Worm (Caenorhabditis elegans): ENCODE measurements around the gene swsn-6.

The swsn-6 gene

ce11 chrIV:5369414-5369813, 25.4 kb upstream of the swsn-6 start, which contains the start of gene F41H10.3:
Gene F41H10.3 (plus strand): TSS chrIV:5369801.
- TF ChIP-seq ceh-82 (tag; optimal IDR thresholded peaks at IDR 0.05) (no peak), fos-1 (tag; optimal IDR thresholded peaks at IDR 0.05) (no peak), C34F6.9 (tag; optimal IDR thresholded peaks at IDR 0.05) (peak; percentile 2), elt-3 (tag; optimal IDR thresholded peaks at IDR 0.05) (no peak)

ce11 chrIV:5370914-5371313, 23.9 kb upstream of the swsn-6 start:
- TF ChIP-seq unc-55 (GFP tag; optimal IDR thresholded peaks at IDR 0.05) (peak; percentile 53), ztf-1 (GFP tag; conservative IDR thresholded peaks at IDR 0.05) (no peak), lsy-2 (tag; optimal IDR thresholded peaks at IDR 0.05) (peak in 1 of 2 experiments; percentile 26), elt-1 (tag; optimal IDR thresholded peaks at IDR 0.05) (no peak)

- no peak for TF ChIP-seq zag-1 (tag; optimal IDR thresholded peaks at IDR 0.05)
- peak; percentile 2 for TF ChIP-seq fos-1 (tag; optimal IDR thresholded peaks at IDR 0.05)
Observed at ce11 chrIV:5374321-5374720, 20.5 kb upstream of the swsn-6 start.

- TF ChIP-seq unc-62 (GFP tag; optimal IDR thresholded peaks at IDR 0.05) (no peak), nhr-11 (tag; optimal IDR thresholded peaks at IDR 0.05) (no peak), lsy-2 (tag; optimal IDR thresholded peaks at IDR 0.05) (no peak), mbf-1 (tag; optimal IDR thresholded peaks at IDR 0.05) (no peak), nhr-21 (tag; optimal IDR thresholded peaks at IDR 0.05) (no peak), lin-13 (GFP tag; optimal IDR thresholded peaks at IDR 0.05) (no peak), egl-27 (tag; optimal IDR thresholded peaks at IDR 0.05) (no peak), R02D3.7 (tag; optimal IDR thresholded peaks at IDR 0.05) (no peak), lin-39 (tag; optimal IDR thresholded peaks at IDR 0.05) (no peak), skn-1 (tag; optimal IDR thresholded peaks at IDR 0.05) (no peak), ceh-82 (tag; optimal IDR thresholded peaks at IDR 0.05) (no peak), snpc-4 (tag; optimal IDR thresholded peaks at IDR 0.05) (no peak), lin-11 (tag; optimal IDR thresholded peaks at IDR 0.05) (no peak), ceh-16 (tag; optimal IDR thresholded peaks at IDR 0.05) (no peak), elt-3 (tag; optimal IDR thresholded peaks at IDR 0.05) (no peak), sem-4 (tag; optimal IDR thresholded peaks at IDR 0.05) (no peak), aly-2 (tag; optimal IDR thresholded peaks at IDR 0.05) (no peak), zag-1 (tag; optimal IDR thresholded peaks at IDR 0.05) (no peak), ZK546.5 (tag; optimal IDR thresholded peaks at IDR 0.05) (no peak), dmd-4 (tag; optimal IDR thresholded peaks at IDR 0.05) (no peak)
Observed at ce11 chrIV:5374946-5375345, 19.9 kb upstream of the swsn-6 start.

- TF ChIP-seq lin-11 (tag; optimal IDR thresholded peaks at IDR 0.05): no peak
- no peak for TF ChIP-seq elt-1 (tag; optimal IDR thresholded peaks at IDR 0.05)
- no peak for TF ChIP-seq snpc-4 (tag; optimal IDR thresholded peaks at IDR 0.05)
- TF ChIP-seq skn-1 (tag; optimal IDR thresholded peaks at IDR 0.05): no peak
- TF ChIP-seq fos-1 (tag; optimal IDR thresholded peaks at IDR 0.05): peak; percentile 76
Observed at ce11 chrIV:5377062-5377461, 17.8 kb upstream of the swsn-6 start, which contains the start of gene elo-5. Gene elo-5 (minus strand): TSS chrIV:5377117.

ce11 chrIV:5380140-5380539, 14.7 kb upstream of the swsn-6 start:
- TF ChIP-seq ZK546.5 (tag; optimal IDR thresholded peaks at IDR 0.05): no peak
- TF ChIP-seq fos-1 (tag; optimal IDR thresholded peaks at IDR 0.05): peak; percentile 51

- TF ChIP-seq sma-9 (GFP tag; optimal IDR thresholded peaks at IDR 0.05): no peak
- TF ChIP-seq sma-9 (tag; optimal IDR thresholded peaks at IDR 0.05): no peak
- no peak for TF ChIP-seq peb-1 (tag; optimal IDR thresholded peaks at IDR 0.05)
- no peak for TF ChIP-seq Y55F3AM.14 (GFP tag; optimal IDR thresholded peaks at IDR 0.05)
- TF ChIP-seq ztf-11 (tag; optimal IDR thresholded peaks at IDR 0.05): no peak
- TF ChIP-seq mdl-1 (tag; optimal IDR thresholded peaks at IDR 0.05): no peak
- no peak for TF ChIP-seq egl-27 (tag; optimal IDR thresholded peaks at IDR 0.05)
- no peak for TF ChIP-seq lsy-2 (tag; optimal IDR thresholded peaks at IDR 0.05)
- TF ChIP-seq nhr-6 (tag; optimal IDR thresholded peaks at IDR 0.05): no peak
- no peak for TF ChIP-seq ama-1 (optimal IDR thresholded peaks at IDR 0.05)
Observed at ce11 chrIV:5381334-5381733, 13.5 kb upstream of the swsn-6 start, which contains the start of gene F41H10.2. Gene F41H10.2 (plus strand): TSS chrIV:5381634.
